Worm (Caenorhabditis elegans) whole organism, midembryonic: Measurements from ENCODE around the gene C29A12.6.

ENCODE experiments used
- T22C8.4 ChIP-seq: fragments of 200-800 bp; sonication (Bioruptor generic); IDR thresholded peaks from 2 replicates; pipeline ENCODE4 v1.3.6; 2022; ENCODE audit warnings: missing genetic modification characterization, missing compliant biosample characterization
- cog-1 ChIP-seq: sonication (generic microtip); optimal IDR thresholded peaks from 2 replicates; lab custom pipeline; 2016; ENCODE audit warnings: missing genetic modification characterization, missing compliant biosample characterization
- klf-2 ChIP-seq: fragments of 200-800 bp; sonication (Bioruptor generic); conservative IDR thresholded peaks from 2 replicates; pipeline ENCODE4 v1.3.6; 2022; ENCODE audit warnings: missing genetic modification reagents, missing genetic modification characterization, missing compliant biosample characterization
- med-1 ChIP-seq: sonication (generic microtip); optimal IDR thresholded peaks from 2 replicates; lab custom pipeline; 2017; ENCODE audit warnings: missing genetic modification characterization, mild to moderate bottlenecking, missing compliant biosample characterization, antibody characterized with exemption, missing genetic modification reagents; ENCODE audit not compliant: insufficient read depth
- ref-1 ChIP-seq: fragments of 200-800 bp; sonication (Bioruptor generic); conservative IDR thresholded peaks from 2 replicates; pipeline ENCODE4 v1.3.6; 2022; ENCODE audit warnings: missing genetic modification reagents, missing genetic modification characterization, missing compliant biosample characterization
- tab-1 ChIP-seq: fragments of 200-800 bp; sonication (Bioruptor generic); IDR thresholded peaks from 2 replicates; pipeline ENCODE4 v1.3.6; 2022; ENCODE audit warnings: missing genetic modification characterization, missing compliant biosample characterization
- ztf-23 ChIP-seq: fragments of 200-800 bp; sonication (Bioruptor generic); IDR thresholded peaks from 2 replicates; pipeline ENCODE4 v1.3.6; 2022; ENCODE audit warnings: missing genetic modification reagents, missing genetic modification characterization, missing compliant biosample characterization
- ztf-29 ChIP-seq: fragments of 200-800 bp; sonication (Bioruptor generic); IDR thresholded peaks from 2 replicates; pipeline ENCODE4 v1.3.6; 2022; ENCODE audit warnings: missing genetic modification reagents, missing genetic modification characterization, missing compliant biosample characterization

ce11 chrV:10861611-10862262, 14.7 kb downstream of the C29A12.6 start:
- no peak for TF ChIP-seq klf-2 (GFP tag; lab: Robert Waterston, UW)
- no peak for TF ChIP-seq ref-1 (GFP tag; lab: Robert Waterston, UW)
- TF ChIP-seq med-1 (GFP tag; lab: Kevin White, UChicago): no peak
- TF ChIP-seq T22C8.4 (GFP tag; lab: Robert Waterston, UW): no peak
- no peak for TF ChIP-seq tab-1
- no peak for TF ChIP-seq ztf-23 (GFP tag; lab: Robert Waterston, UW)
- TF ChIP-seq cog-1 (tag; lab: Kevin White, UChicago): no peak
- TF ChIP-seq ztf-29 (GFP tag; lab: Robert Waterston, UW): no peak
